Worm (Caenorhabditis elegans) whole organism, young adult: ENCODE measurements around the gene ogt-1.
A peak's percentile ranks its signal among the peaks of the same experiment; 100 is the strongest.

Source experiments
- B0019.2 ChIP-seq: fragments of 200-800 bp; sonication (Bioruptor generic); conservative IDR thresholded peaks from 2 replicates; pipeline ENCODE4 v1.3.6; 2022; ENCODE audit warnings: missing genetic modification reagents, missing genetic modification characterization, missing compliant biosample characterization
- B0261.1 ChIP-seq: sonication (generic microtip); optimal IDR thresholded peaks from 2 replicates; lab custom pipeline; 2016; ENCODE audit warnings: mild to moderate bottlenecking, missing genetic modification characterization, moderate library complexity, missing compliant biosample characterization
- C06A6.2 ChIP-seq: fragments of 200-800 bp; sonication (Bioruptor generic); conservative IDR thresholded peaks from 2 replicates; pipeline ENCODE4 v1.3.6; 2022; ENCODE audit warnings: missing genetic modification characterization, missing compliant biosample characterization
- C17E4.6 ChIP-seq: fragments of 200-800 bp; sonication (Bioruptor generic); IDR thresholded peaks from 2 replicates; pipeline ENCODE4 v1.3.6; 2022; ENCODE audit warnings: missing genetic modification reagents, missing genetic modification characterization, missing compliant biosample characterization
- F10E7.11 ChIP-seq: sonication (generic microtip); optimal IDR thresholded peaks from 2 replicates; lab custom pipeline; 2017; ENCODE audit warnings: mild to moderate bottlenecking, missing genetic modification characterization, moderate library complexity, missing compliant biosample characterization
- F37B4.10 ChIP-seq: fragments of 200-800 bp; sonication (Bioruptor generic); IDR thresholded peaks from 2 replicates; pipeline ENCODE4 v1.3.6; 2022; ENCODE audit warnings: missing genetic modification characterization, missing compliant biosample characterization
- F49E8.2 ChIP-seq: sonication (generic microtip); optimal IDR thresholded peaks from 3 replicates; lab custom pipeline; 2017; ENCODE audit warnings: missing genetic modification characterization, mild to moderate bottlenecking, missing compliant biosample characterization, antibody characterized with exemption, moderate library complexity; ENCODE audit not compliant: insufficient read depth
- F55B11.4 ChIP-seq: sonication (generic microtip); optimal IDR thresholded peaks from 2 replicates; lab custom pipeline; 2016; ENCODE audit warnings: missing compliant biosample characterization, missing genetic modification characterization, borderline replicate concordance; ENCODE audit not compliant: insufficient read depth
- F57C9.4 ChIP-seq: sonication (generic microtip); optimal IDR thresholded peaks from 2 replicates; lab custom pipeline; 2017; ENCODE audit warnings: mild to moderate bottlenecking, missing genetic modification characterization, missing compliant biosample characterization
- Y95B8A.8 ChIP-seq: fragments of 200-800 bp; sonication (Bioruptor generic); IDR thresholded peaks from 2 replicates; pipeline ENCODE4 v1.3.6; 2022; ENCODE audit warnings: missing genetic modification reagents, missing genetic modification characterization, missing compliant biosample characterization
- ZK185.1 ChIP-seq: sonication (generic microtip); optimal IDR thresholded peaks from 2 replicates; lab custom pipeline; 2016; ENCODE audit warnings: mild to moderate bottlenecking, missing genetic modification characterization, missing compliant biosample characterization; ENCODE audit not compliant: poor library complexity, severe bottlenecking
- akir-1 ChIP-seq: fragments of 200-800 bp; sonication (Bioruptor generic); optimal IDR thresholded peaks from 2 replicates; lab custom pipeline; 2018; ENCODE audit warnings: mild to moderate bottlenecking, missing genetic modification characterization, moderate library complexity, missing compliant biosample characterization
- ama-1 ChIP-seq, 3 experiments: fragments of 150-350 bp in 1 of 3; sonication (generic microtip) in 2 of 3; optimal IDR thresholded peaks; 2 replicates each; lab custom pipeline; 2014 to 2018; ENCODE audit warnings: missing biosample characterization in 2 of 3, missing genetic modification characterization in 2 of 3, missing genetic modification reagents in 2 of 3
- aptf-2 ChIP-seq: fragments of 200-800 bp; sonication (Bioruptor generic); conservative IDR thresholded peaks from 2 replicates; pipeline ENCODE4 v1.3.6; 2022; ENCODE audit warnings: missing genetic modification reagents, missing genetic modification characterization, missing compliant biosample characterization
- atf-7 ChIP-seq: sonication (generic microtip); optimal IDR thresholded peaks from 2 replicates; lab custom pipeline; 2017; ENCODE audit warnings: mild to moderate bottlenecking, missing genetic modification characterization, missing compliant biosample characterization
- attf-3 ChIP-seq: fragments of 200-800 bp; sonication (Bioruptor generic); conservative IDR thresholded peaks from 2 replicates; pipeline ENCODE4 v1.3.6; 2022; ENCODE audit warnings: missing genetic modification reagents, missing genetic modification characterization, missing compliant biosample characterization
- cebp-2 ChIP-seq: fragments of 200-800 bp; sonication (Bioruptor generic); IDR thresholded peaks from 2 replicates; pipeline ENCODE4 v1.3.6; 2022; ENCODE audit warnings: missing genetic modification characterization, missing compliant biosample characterization
- ceh-100 ChIP-seq: fragments of 200-800 bp; sonication (Bioruptor generic); IDR thresholded peaks from 2 replicates; pipeline ENCODE4 v1.3.6; 2022; ENCODE audit warnings: missing genetic modification reagents, missing genetic modification characterization, missing compliant biosample characterization
- ceh-58 ChIP-seq: fragments of 200-800 bp; sonication (Bioruptor generic); IDR thresholded peaks from 2 replicates; pipeline ENCODE4 v1.3.6; 2022; ENCODE audit warnings: missing genetic modification characterization, missing compliant biosample characterization
- ceh-91 ChIP-seq: fragments of 200-800 bp; sonication (Bioruptor generic); IDR thresholded peaks from 2 replicates; pipeline ENCODE4 v1.3.6; 2022; ENCODE audit warnings: missing genetic modification reagents, missing genetic modification characterization, missing compliant biosample characterization
- dox-1 ChIP-seq: fragments of 200-800 bp; sonication (Bioruptor generic); IDR thresholded peaks from 2 replicates; pipeline ENCODE4 v1.3.6; 2022; ENCODE audit warnings: missing genetic modification reagents, missing genetic modification characterization, missing compliant biosample characterization
- egl-44 ChIP-seq: fragments of 200-800 bp; sonication (Bioruptor generic); IDR thresholded peaks from 2 replicates; pipeline ENCODE4 v1.3.6; 2022; ENCODE audit warnings: missing genetic modification reagents, missing genetic modification characterization, missing compliant biosample characterization
- ets-4 ChIP-seq: fragments of 200-800 bp; sonication (Bioruptor generic); optimal IDR thresholded peaks from 2 replicates; lab custom pipeline; 2018; ENCODE audit warnings: mild to moderate bottlenecking, missing genetic modification characterization, missing compliant biosample characterization
- hlh-12 ChIP-seq: sonication (generic microtip); optimal IDR thresholded peaks from 2 replicates; lab custom pipeline; 2016; ENCODE audit warnings: missing genetic modification characterization, missing compliant biosample characterization
- hlh-26 ChIP-seq: fragments of 200-800 bp; sonication (Bioruptor generic); conservative IDR thresholded peaks from 2 replicates; pipeline ENCODE4 v1.3.6; 2022; ENCODE audit warnings: missing genetic modification reagents, missing genetic modification characterization, missing compliant biosample characterization
- hmg-20 ChIP-seq: fragments of 200-800 bp; sonication (Bioruptor generic); IDR thresholded peaks from 2 replicates; pipeline ENCODE4 v1.3.6; 2022; ENCODE audit warnings: missing genetic modification reagents, missing genetic modification characterization, missing compliant biosample characterization
- hsf-1 ChIP-seq: fragments of 200-800 bp; sonication (Bioruptor generic); IDR thresholded peaks from 2 replicates; pipeline ENCODE4 v1.3.6; 2022; ENCODE audit warnings: missing genetic modification reagents, missing genetic modification characterization, missing compliant biosample characterization
- let-607 ChIP-seq, 2 experiments: fragments of 200-800 bp in 1 of 2; sonication (Bioruptor generic) in 1 of 2; sonication (generic microtip) in 1 of 2; optimal IDR thresholded peaks; 2 replicates each; lab custom pipeline; 2016 to 2018; ENCODE audit warnings: mild to moderate bottlenecking in 2 of 2, missing compliant biosample characterization in 2 of 2, missing genetic modification characterization in 2 of 2, moderate library complexity in 2 of 2, missing genotype in 1 of 2
- lin-35 ChIP-seq, 3 experiments: fragments of 150-350 bp in 2 of 3; sonication (generic microtip) in 1 of 3; optimal IDR thresholded peaks; 2 replicates each; lab custom pipeline; 2014 to 2018; ENCODE audit warnings: missing biosample characterization in 3 of 3, missing genetic modification characterization in 3 of 3, missing genetic modification reagents in 3 of 3
- lsl-1 ChIP-seq: fragments of 200-800 bp; sonication (Bioruptor generic); optimal IDR thresholded peaks from 2 replicates; lab custom pipeline; 2018; ENCODE audit warnings: mild to moderate bottlenecking, missing genetic modification characterization, moderate library complexity, missing compliant biosample characterization
- madf-6 ChIP-seq: fragments of 200-800 bp; sonication (Bioruptor generic); IDR thresholded peaks from 2 replicates; pipeline ENCODE4 v1.3.6; 2022; ENCODE audit warnings: missing genetic modification reagents, missing genetic modification characterization, missing compliant biosample characterization
- madf-8 ChIP-seq: fragments of 200-800 bp; sonication (Bioruptor generic); conservative IDR thresholded peaks from 2 replicates; pipeline ENCODE4 v1.3.6; 2022; ENCODE audit warnings: missing genetic modification reagents, missing genetic modification characterization, missing compliant biosample characterization
- nfyb-1 ChIP-seq: fragments of 200-800 bp; sonication (Bioruptor generic); IDR thresholded peaks from 2 replicates; pipeline ENCODE4 v1.3.6; 2022; ENCODE audit warnings: missing genetic modification reagents, missing genetic modification characterization, missing compliant biosample characterization
- nhr-120 ChIP-seq: fragments of 200-800 bp; sonication (Bioruptor generic); IDR thresholded peaks from 2 replicates; pipeline ENCODE4 v1.3.6; 2022; ENCODE audit warnings: missing genetic modification characterization, missing compliant biosample characterization
- nhr-27 ChIP-seq: fragments of 200-800 bp; sonication (Bioruptor generic); optimal IDR thresholded peaks from 2 replicates; lab custom pipeline; 2018; ENCODE audit warnings: mild to moderate bottlenecking, missing genetic modification characterization, moderate library complexity, missing compliant biosample characterization
- nhr-80 ChIP-seq: sonication (generic microtip); optimal IDR thresholded peaks from 2 replicates; lab custom pipeline; 2016; ENCODE audit warnings: missing genetic modification characterization, missing compliant biosample characterization
- pbrm-1 ChIP-seq: fragments of 200-800 bp; sonication (Bioruptor generic); IDR thresholded peaks from 2 replicates; pipeline ENCODE4 v1.3.6; 2022; ENCODE audit warnings: missing genetic modification reagents, missing genetic modification characterization, missing compliant biosample characterization
- rec-8 ChIP-seq, 2 experiments: sonication (generic microtip); optimal IDR thresholded peaks; 2 replicates each; lab custom pipeline; 2016; ENCODE audit warnings: mild to moderate bottlenecking in 2 of 2, missing genetic modification characterization in 2 of 2, missing genetic modification reagents in 2 of 2, missing genotype in 2 of 2, missing biosample characterization in 1 of 2, missing compliant biosample characterization in 1 of 2, moderate library complexity in 1 of 2
- repo-1 ChIP-seq: sonication (generic microtip); optimal IDR thresholded peaks from 2 replicates; lab custom pipeline; 2017; ENCODE audit warnings: mild to moderate bottlenecking, missing genetic modification characterization, missing compliant biosample characterization
- snpc-3.4 ChIP-seq: sonication (generic microtip); optimal IDR thresholded peaks from 2 replicates; lab custom pipeline; 2017; ENCODE audit warnings: missing genetic modification characterization, mild to moderate bottlenecking, missing compliant biosample characterization, antibody characterized with exemption, moderate library complexity, missing genotype, missing genetic modification reagents
- sptf-2 ChIP-seq: fragments of 200-800 bp; sonication (Bioruptor generic); optimal IDR thresholded peaks from 2 replicates; lab custom pipeline; 2018; ENCODE audit warnings: mild to moderate bottlenecking, missing genetic modification characterization, missing compliant biosample characterization
- unc-62 ChIP-seq: fragments of 150-350 bp; optimal IDR thresholded peaks from 2 replicates; lab custom pipeline; 2014; ENCODE audit warnings: missing biosample characterization, missing genetic modification reagents, missing genetic modification characterization
- zim-3 ChIP-seq: sonication (generic microtip); optimal IDR thresholded peaks from 2 replicates; lab custom pipeline; 2017; ENCODE audit warnings: mild to moderate bottlenecking, missing genetic modification characterization, moderate library complexity, missing compliant biosample characterization
- ztf-18 ChIP-seq: sonication (generic microtip); optimal IDR thresholded peaks from 2 replicates; lab custom pipeline; 2016; ENCODE audit warnings: missing genotype, mild to moderate bottlenecking, missing genetic modification characterization, missing compliant biosample characterization
- ztf-22 ChIP-seq: fragments of 200-800 bp; sonication (Bioruptor generic); optimal IDR thresholded peaks from 2 replicates; lab custom pipeline; 2018; ENCODE audit warnings: mild to moderate bottlenecking, missing genetic modification characterization, moderate library complexity, missing compliant biosample characterization
- ztf-28 ChIP-seq: fragments of 200-800 bp; sonication (Bioruptor generic); IDR thresholded peaks from 2 replicates; pipeline ENCODE4 v1.3.6; 2022; ENCODE audit warnings: missing genetic modification reagents, missing genetic modification characterization, missing compliant biosample characterization

ogt-1 gene

ce11 chrIII:7162065-7162762, 8.6 kb upstream of the ogt-1 start, which contains the start of the genes syf-2 and K04G7.1 (continued):
- 0 out of 2 replicates have a peak, but pooled peaks have one; percentile 44 for TF ChIP-seq B0019.2 (GFP tag; lab: Robert Waterston, UW)
- peak; percentile 39 to 93 (median 45) for TF ChIP-seq lin-35 (GFP tag; optimal IDR thresholded peaks at IDR 0.05; lab: Kevin White, UChicago)
- peak; percentile 84; the same call in 1 of the 2 replicates for TF ChIP-seq Y95B8A.8 (GFP tag; lab: Robert Waterston, UW)
- TF ChIP-seq ztf-18 (tag; lab: Kevin White, UChicago), result peak; percentile 97
- peak; percentile 65 to 78 for TF ChIP-seq let-607 (tag; optimal IDR thresholded peaks at IDR 0.05; lab: Kevin White, UChicago)
- TF ChIP-seq nhr-27 (tag; lab: Kevin White, UChicago), result no peak
- peak; percentile 73; the same call in 1 of the 2 replicates for TF ChIP-seq C06A6.2 (GFP tag; lab: Robert Waterston, UW)
- peak; percentile 95 for TF ChIP-seq dox-1 (GFP tag; lab: Robert Waterston, UW)
- no peak for TF ChIP-seq rec-8 (tag; optimal IDR thresholded peaks at IDR 0.05; lab: Kevin White, UChicago)
- TF ChIP-seq pbrm-1 (GFP tag; lab: Robert Waterston, UW), result peak; percentile 89
- TF ChIP-seq hlh-12 (tag; lab: Kevin White, UChicago), result no peak
- TF ChIP-seq atf-7, result peak; percentile 35
- no peak for TF ChIP-seq F55B11.4 (tag; lab: Kevin White, UChicago)
- peak; percentile 68 for TF ChIP-seq nhr-80 (tag; lab: Kevin White, UChicago)
- TF ChIP-seq C17E4.6, result peak; percentile 89
- peak; percentile 62; the same call in 1 of the 2 replicates for TF ChIP-seq hsf-1 (GFP tag; lab: Robert Waterston, UW)
- TF ChIP-seq zim-3, result no peak
- no peak for TF ChIP-seq ztf-28 (GFP tag; lab: Robert Waterston, UW)
- TF ChIP-seq ceh-100 (GFP tag; lab: Robert Waterston, UW), result peak; percentile 55; the same call in 1 of the 2 replicates
- no peak for TF ChIP-seq F10E7.11
- no peak for TF ChIP-seq F37B4.10 (GFP tag; lab: Robert Waterston, UW)
- peak; percentile 20 for TF ChIP-seq unc-62 (GFP tag; lab: Kevin White, UChicago)
- peak; percentile 1 for TF ChIP-seq repo-1 (tag; lab: Kevin White, UChicago)
- peak; percentile 80 for TF ChIP-seq lsl-1 (GFP tag; lab: Kevin White, UChicago)
- no peak for TF ChIP-seq cebp-2 (GFP tag; lab: Robert Waterston, UW)
- TF ChIP-seq akir-1 (GFP tag; lab: Kevin White, UChicago), result no peak
- TF ChIP-seq F49E8.2 (tag; lab: Kevin White, UChicago), result peak; percentile 28
- peak; percentile 78 for TF ChIP-seq madf-6 (GFP tag; lab: Robert Waterston, UW)
- no peak for TF ChIP-seq hmg-20 (GFP tag; lab: Robert Waterston, UW)
- no peak for TF ChIP-seq ceh-58 (GFP tag; lab: Robert Waterston, UW)
- TF ChIP-seq F57C9.4 (tag; lab: Kevin White, UChicago), result no peak
- no peak for TF ChIP-seq ama-1 (optimal IDR thresholded peaks at IDR 0.05; lab: Kevin White, UChicago)
- TF ChIP-seq ama-1 (GFP tag; optimal IDR thresholded peaks at IDR 0.05; lab: Kevin White, UChicago), result no peak
- no peak for TF ChIP-seq sptf-2 (GFP tag; lab: Kevin White, UChicago)
- TF ChIP-seq snpc-3.4, result peak; percentile 52
- peak; percentile 79 for TF ChIP-seq attf-3 (GFP tag; lab: Robert Waterston, UW)
- peak; percentile 31; the same call in 1 of the 2 replicates for TF ChIP-seq madf-8
- TF ChIP-seq nfyb-1 (GFP tag; lab: Robert Waterston, UW), result peak; percentile 89
- no peak for TF ChIP-seq aptf-2 (GFP tag; lab: Robert Waterston, UW)
- TF ChIP-seq nhr-120 (GFP tag; lab: Robert Waterston, UW), result no peak
- no peak for TF ChIP-seq B0261.1 (tag; lab: Kevin White, UChicago)
- TF ChIP-seq ets-4 (GFP tag; lab: Kevin White, UChicago), result no peak
- peak; percentile 72; the same call in 1 of the 2 replicates for TF ChIP-seq ceh-91
- peak; percentile 7 for TF ChIP-seq ztf-22
- TF ChIP-seq hlh-26 (GFP tag; lab: Robert Waterston, UW), result no peak
- TF ChIP-seq ZK185.1 (tag; lab: Kevin White, UChicago), result peak; percentile 64
- TF ChIP-seq egl-44, result no peak
